Fruit fly (Drosophila melanogaster) whole organism, pupa: ENCODE results near the gene Prp39.
A peak's percentile ranks its signal among the peaks of the same experiment; 100 is the strongest.

Experiments
- CG10348 ChIP-seq: fragments of 200-800 bp; sonication (Bioruptor generic); IDR thresholded peaks from 2 replicates; pipeline ENCODE4 v1.3.6; 2022; ENCODE audit warnings: missing biosample characterization, missing genetic modification characterization
- CG12605 ChIP-seq: fragments of 200-800 bp; sonication (Bioruptor generic); IDR thresholded peaks from 2 replicates; pipeline ENCODE4 v1.3.6; 2022; ENCODE audit warnings: missing biosample characterization, missing genetic modification characterization
- CG13204 ChIP-seq: fragments of 200-800 bp; sonication (Bioruptor generic); optimal IDR thresholded peaks from 2 replicates; lab custom pipeline; 2018; ENCODE audit warnings: missing biosample characterization, mild to moderate bottlenecking, missing genetic modification characterization, moderate library complexity
- CG14655 ChIP-seq: fragments of 200-800 bp; sonication (Bioruptor generic); optimal IDR thresholded peaks from 3 replicates; lab custom pipeline; 2017; ENCODE audit warnings: mild to moderate bottlenecking, missing biosample characterization, missing genetic modification reagents, missing genetic modification characterization
- CG15710 ChIP-seq: fragments of 200-800 bp; sonication (Bioruptor generic); optimal IDR thresholded peaks from 2 replicates; lab custom pipeline; 2018; ENCODE audit warnings: missing biosample characterization, mild to moderate bottlenecking, missing genetic modification characterization, moderate library complexity
- CG17806 ChIP-seq: fragments of 200-800 bp; sonication (Bioruptor generic); optimal IDR thresholded peaks from 2 replicates; lab custom pipeline; 2018; ENCODE audit warnings: missing biosample characterization, mild to moderate bottlenecking, missing genetic modification characterization, moderate library complexity
- CG32121 ChIP-seq: fragments of 200-800 bp; sonication (Bioruptor generic); IDR thresholded peaks from 2 replicates; pipeline ENCODE4 v1.3.6; 2022; ENCODE audit warnings: missing biosample characterization, missing genetic modification characterization
- CG34367 ChIP-seq: fragments of 200-800 bp; sonication (Bioruptor generic); optimal IDR thresholded peaks from 2 replicates; lab custom pipeline; 2018; ENCODE audit warnings: missing biosample characterization, mild to moderate bottlenecking, missing genetic modification characterization
- CG4496 ChIP-seq: fragments of 200-800 bp; sonication (Bioruptor generic); IDR thresholded peaks from 3 replicates; pipeline ENCODE4 v1.3.6; 2022; ENCODE audit warnings: missing biosample characterization, missing genetic modification characterization
- CG8159 ChIP-seq: fragments of 200-800 bp; sonication (Bioruptor generic); optimal IDR thresholded peaks from 3 replicates; lab custom pipeline; 2018; ENCODE audit warnings: missing biosample characterization, mild to moderate bottlenecking, missing genetic modification characterization, moderate library complexity
- CG8301 ChIP-seq: fragments of 200-800 bp; sonication (Bioruptor generic); optimal IDR thresholded peaks from 2 replicates; lab custom pipeline; 2018; ENCODE audit warnings: missing biosample characterization, mild to moderate bottlenecking, missing genetic modification characterization
- CG9948 ChIP-seq: fragments of 200-800 bp; sonication (Bioruptor generic); optimal IDR thresholded peaks from 2 replicates; lab custom pipeline; 2018; ENCODE audit warnings: missing biosample characterization, mild to moderate bottlenecking, missing genetic modification characterization, moderate library complexity
- D1 ChIP-seq: fragments of 200-800 bp; sonication (Bioruptor generic); optimal IDR thresholded peaks from 2 replicates; lab custom pipeline; 2018; ENCODE audit warnings: missing biosample characterization, mild to moderate bottlenecking, missing genetic modification characterization, moderate library complexity
- EcR ChIP-seq: fragments of 200-800 bp; sonication (Bioruptor generic); optimal IDR thresholded peaks from 3 replicates; lab custom pipeline; 2019; ENCODE audit warnings: missing biosample characterization, missing genetic modification characterization, mild to moderate bottlenecking, moderate library complexity, missing genetic modification reagents
- Ets98B ChIP-seq: fragments of 200-800 bp; sonication (Bioruptor generic); IDR thresholded peaks from 2 replicates; pipeline ENCODE4 v1.3.6; 2022; ENCODE audit warnings: missing biosample characterization, missing genetic modification characterization
- Pif1A ChIP-seq: fragments of 200-800 bp; sonication (Bioruptor generic); optimal IDR thresholded peaks from 3 replicates; lab custom pipeline; 2016; ENCODE audit warnings: missing biosample characterization, missing genetic modification characterization
- Pif1B ChIP-seq: fragments of 200-800 bp; sonication (Bioruptor generic); optimal IDR thresholded peaks from 3 replicates; lab custom pipeline; 2016; ENCODE audit warnings: missing biosample characterization, missing genetic modification characterization
- Snoo ChIP-seq: fragments of 200-800 bp; sonication (Bioruptor generic); optimal IDR thresholded peaks from 3 replicates; lab custom pipeline; 2017; ENCODE audit warnings: missing biosample characterization, mild to moderate bottlenecking, missing genetic modification characterization, inconsistent platforms
- fd96Ca ChIP-seq: fragments of 200-800 bp; sonication (Bioruptor generic); IDR thresholded peaks from 3 replicates; pipeline ENCODE4 v1.3.6; 2022; ENCODE audit warnings: missing biosample characterization, missing genetic modification characterization
- gl ChIP-seq: fragments of 200-800 bp; sonication (Bioruptor generic); optimal IDR thresholded peaks from 2 replicates; lab custom pipeline; 2018; ENCODE audit warnings: missing biosample characterization, mild to moderate bottlenecking, missing genetic modification characterization
- rn ChIP-seq: fragments of 200-800 bp; sonication (Bioruptor generic); IDR thresholded peaks from 2 replicates; pipeline ENCODE4 v1.3.6; 2022; ENCODE audit warnings: missing biosample characterization, missing genetic modification characterization

Gene Prp39

dm6 chr3R:28847547-28848316 is 35.8 kb downstream of the Prp39 start:
- TF ChIP-seq CG15710 (tag; lab: Kevin White, UChicago) (peak; percentile 66), gl (tag; lab: Kevin White, UChicago) (no peak), CG14655 (GFP tag; lab: Kevin White, UChicago) (peak; percentile 53), CG10348 (GFP tag; lab: Robert Waterston, UW) (no peak), CG8159 (peak; percentile 80), D1 (tag; lab: Kevin White, UChicago) (peak; percentile 14), CG32121 (no peak), rn (GFP tag; lab: Robert Waterston, UW) (no peak), Pif1A (GFP tag; lab: Kevin White, UChicago) (peak; percentile 18), Ets98B (no peak), CG34367 (tag; lab: Kevin White, UChicago) (peak; percentile 27), Snoo (tag; lab: Kevin White, UChicago) (peak; percentile 41), fd96Ca (no peak), CG17806 (tag; lab: Kevin White, UChicago) (peak; percentile 53), CG4496 (GFP tag; lab: Robert Waterston, UW) (no peak), CG9948 (tag; lab: Kevin White, UChicago) (peak; percentile 49), CG8301 (tag; lab: Kevin White, UChicago) (peak; percentile 11), CG12605 (GFP tag; lab: Robert Waterston, UW) (no peak), CG13204 (no peak), EcR (GFP tag; lab: Kevin White, UChicago) (peak; percentile 88), Pif1B (peak; percentile 14)

- TF ChIP-seq CG14655 (GFP tag; lab: Kevin White, UChicago) = no peak
- TF ChIP-seq CG8301 (tag; lab: Kevin White, UChicago) = no peak
- no peak for TF ChIP-seq CG12605 (GFP tag; lab: Robert Waterston, UW)
- no peak for TF ChIP-seq CG9948 (tag; lab: Kevin White, UChicago)
- no peak for TF ChIP-seq CG4496 (GFP tag; lab: Robert Waterston, UW)
- no peak for TF ChIP-seq Snoo (tag; lab: Kevin White, UChicago)
- no peak for TF ChIP-seq CG15710 (tag; lab: Kevin White, UChicago)
- no peak for TF ChIP-seq CG32121
- no peak for TF ChIP-seq Ets98B
- no peak for TF ChIP-seq gl (tag; lab: Kevin White, UChicago)
- no peak for TF ChIP-seq CG10348 (GFP tag; lab: Robert Waterston, UW)
- no peak for TF ChIP-seq CG8159
- no peak for TF ChIP-seq CG13204
- TF ChIP-seq D1 (tag; lab: Kevin White, UChicago) = no peak
- TF ChIP-seq CG17806 (tag; lab: Kevin White, UChicago) = no peak
- TF ChIP-seq EcR (GFP tag; lab: Kevin White, UChicago) = no peak
- no peak for TF ChIP-seq fd96Ca
Measured at dm6 chr3R:28848693-28849470, 37.0 kb downstream of the Prp39 start.

- TF ChIP-seq CG14655 (GFP tag; lab: Kevin White, UChicago) (peak; percentile 50), fd96Ca (peak; percentile 85), CG32121 (peak; percentile 76), Ets98B (peak; percentile 82), CG10348 (GFP tag; lab: Robert Waterston, UW) (no peak), CG4496 (GFP tag; lab: Robert Waterston, UW) (peak; percentile 86), Snoo (tag; lab: Kevin White, UChicago) (no peak), Pif1A (GFP tag; lab: Kevin White, UChicago) (peak; percentile 44), CG12605 (GFP tag; lab: Robert Waterston, UW) (peak; percentile 30; the same call in 1 of the 2 replicates), CG9948 (tag; lab: Kevin White, UChicago) (no peak), CG8301 (tag; lab: Kevin White, UChicago) (peak; percentile 53), rn (GFP tag; lab: Robert Waterston, UW) (peak; percentile 54), CG15710 (tag; lab: Kevin White, UChicago) (peak; percentile 34), CG8159 (peak; percentile 34), gl (tag; lab: Kevin White, UChicago) (no peak), EcR (GFP tag; lab: Kevin White, UChicago) (no peak), Pif1B (peak; percentile 8)
Measured at dm6 chr3R:28850662-28851257, 38.9 kb downstream of the Prp39 start.

- TF ChIP-seq rn (GFP tag; lab: Robert Waterston, UW) = no peak
- 0 out of 3 replicates have a peak, but pooled peaks have one; percentile 44 for TF ChIP-seq CG4496 (GFP tag; lab: Robert Waterston, UW)
- peak; percentile 54 for TF ChIP-seq EcR (GFP tag; lab: Kevin White, UChicago)
- TF ChIP-seq Pif1B = no peak
- TF ChIP-seq CG13204 = peak; percentile 84
- TF ChIP-seq CG17806 (tag; lab: Kevin White, UChicago) = no peak
- no peak for TF ChIP-seq CG15710 (tag; lab: Kevin White, UChicago)
- TF ChIP-seq CG8159 = no peak
- no peak for TF ChIP-seq CG9948 (tag; lab: Kevin White, UChicago)
- no peak for TF ChIP-seq D1 (tag; lab: Kevin White, UChicago)
- no peak for TF ChIP-seq gl (tag; lab: Kevin White, UChicago)
Measured at dm6 chr3R:28851530-28851929, 39.6 kb downstream of the Prp39 start.
